Fruit fly (Drosophila melanogaster) whole organism, adult: ENCODE data around the gene CG14312.

Source experiments
- CG11617 ChIP-seq: fragments of 200-800 bp; sonication (Bioruptor generic); optimal IDR thresholded peaks from 2 replicates; lab custom pipeline; 2017; ENCODE audit warnings: mild to moderate bottlenecking, missing biosample characterization, missing genetic modification reagents, missing genetic modification characterization
- CG7101 ChIP-seq: fragments of 200-800 bp; sonication (Bioruptor generic); optimal IDR thresholded peaks from 2 replicates; lab custom pipeline; 2018; ENCODE audit warnings: missing biosample characterization, mild to moderate bottlenecking, missing genetic modification characterization, moderate library complexity
- Clk ChIP-seq: fragments of 200-800 bp; sonication (Bioruptor generic); optimal IDR thresholded peaks from 2 replicates; lab custom pipeline; 2017; ENCODE audit warnings: missing biosample characterization, missing genetic modification characterization
- cic ChIP-seq: fragments of 200-800 bp; sonication (Bioruptor generic); optimal IDR thresholded peaks from 2 replicates; lab custom pipeline; 2017; ENCODE audit warnings: missing biosample characterization, mild to moderate bottlenecking, missing genetic modification characterization, moderate library complexity
- kay ChIP-seq: fragments of 200-800 bp; sonication (Bioruptor generic); peaks from one replicate; lab custom pipeline; 2016; ENCODE audit warnings: missing biosample characterization, missing genetic modification characterization, borderline replicate concordance

DNA sequence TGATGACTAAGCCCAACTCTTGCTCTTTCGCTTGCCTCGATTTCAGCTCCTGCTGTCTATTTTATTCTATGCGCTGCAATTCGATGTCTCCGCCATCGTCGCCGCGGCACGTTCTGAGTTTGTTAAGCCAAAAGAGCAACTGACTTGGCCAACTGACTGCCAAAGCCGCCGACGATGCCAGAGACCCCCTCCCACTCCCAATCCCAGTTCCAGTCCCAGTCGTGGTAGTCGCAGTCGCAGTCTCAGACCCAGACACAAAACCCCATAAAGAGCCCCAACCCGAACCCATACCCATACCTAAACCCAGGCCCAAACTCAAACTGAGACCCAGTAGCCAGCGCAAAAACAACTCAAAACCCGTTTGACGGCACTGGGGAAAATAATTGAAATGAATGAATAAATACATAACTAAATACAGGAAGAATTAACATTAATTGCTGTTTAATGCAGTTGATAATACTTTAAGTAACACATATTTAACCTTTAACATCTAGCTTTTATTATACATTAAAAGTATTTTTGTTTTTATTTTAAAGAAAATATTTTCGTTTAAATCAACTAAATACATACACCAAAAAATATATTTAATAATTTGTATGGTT lies 27.5 kb upstream of the CG14312 start:
- no peak for TF ChIP-seq Clk
- TF ChIP-seq kay (GFP tag; lab: Kevin White, UChicago): no peak
- no peak for TF ChIP-seq cic (GFP tag; lab: Kevin White, UChicago)
- TF ChIP-seq CG7101 (tag; lab: Kevin White, UChicago): no peak
- TF ChIP-seq CG11617 (GFP tag; lab: Kevin White, UChicago): no peak
